Worm (Caenorhabditis elegans) whole organism, late embryonic: ENCODE results near the gene ule-5.

Experiments
- dve-1 ChIP-seq: sonication (generic microtip); optimal IDR thresholded peaks from 2 replicates; lab custom pipeline; 2017; ENCODE audit warnings: antibody characterized with exemption, mild to moderate bottlenecking, missing genetic modification characterization, missing compliant biosample characterization
- eyg-1 ChIP-seq: sonication (generic microtip); optimal IDR thresholded peaks from 2 replicates; lab custom pipeline; 2016; ENCODE audit warnings: missing genotype, missing genetic modification characterization, missing compliant biosample characterization
- fkh-10 ChIP-seq: fragments of 150-350 bp; optimal IDR thresholded peaks from 2 replicates; lab custom pipeline; 2014; ENCODE audit warnings: missing biosample characterization, missing genetic modification reagents, missing genetic modification characterization
- gmeb-2 ChIP-seq: sonication (generic microtip); optimal IDR thresholded peaks from 2 replicates; lab custom pipeline; 2016; ENCODE audit warnings: missing genetic modification characterization, inconsistent platforms, missing compliant biosample characterization
- ttx-3 ChIP-seq: sonication (generic microtip); optimal IDR thresholded peaks from 2 replicates; lab custom pipeline; 2016; ENCODE audit warnings: missing genetic modification reagents, missing genetic modification characterization, missing compliant biosample characterization
- ztf-16 ChIP-seq: sonication (generic microtip); optimal IDR thresholded peaks from 2 replicates; lab custom pipeline; 2017; ENCODE audit warnings: missing genetic modification characterization, missing compliant biosample characterization

- TF ChIP-seq ttx-3 (no peak), ztf-16 (tag; lab: Kevin White, UChicago) (no peak), dve-1 (tag; lab: Kevin White, UChicago) (no peak), fkh-10 (GFP tag; lab: Kevin White, UChicago) (no peak), gmeb-2 (no peak), eyg-1 (tag; lab: Kevin White, UChicago) (no peak)
These were observed 33.8 kb downstream of the ule-5 start, which contains the start of gene Y62H9A.13 for ce11 chrX:11916705-11917104.
